Worm (Caenorhabditis elegans): ENCODE measurements around the gene T22F7.1.

ce11 chrIII:555650-556049 lies 13.8 kb downstream of the T22F7.1 start, which contains the start of gene B0353.1:
- TF ChIP-seq ztf-4 (tag; optimal IDR thresholded peaks at IDR 0.05) (no peak), skn-1 (tag; optimal IDR thresholded peaks at IDR 0.05) (no peak), nfya-1 (tag; optimal IDR thresholded peaks at IDR 0.05; ENCODE audit: insufficient read depth) (no peak)
